2 fruit fly cellular contexts compared by ENCODE assay signal in genomic region chr3L:13864568-13864967, dm6.
TF ChIP-seq lines count a peak whose summit lies in the region.

No protein-coding gene starts in this region.

- no peak for TF ChIP-seq CTCF in whole organism, embryonic (GFP tag; optimal IDR thresholded peaks at IDR 0.05; lab: Kevin White, UChicago)

TF ChIP-seq in whole organism, embryonic, 481 proteins besides CTCF, POLR2A, EP300 and RAD21:
- no peak for TF ChIP-seq kni (GFP tag; optimal IDR thresholded peaks at IDR 0.05; lab: Kevin White, UChicago)
- peak; percentile 86 for TF ChIP-seq Ets65A (GFP tag; lab: Kevin White, UChicago)
- TF ChIP-seq hbn (GFP tag; IDR thresholded peaks at IDR 0.05; lab: Robert Waterston, UW; ENCODE audit: partially characterized antibody), result no peak
- no peak for TF ChIP-seq Med (GFP tag; lab: Kevin White, UChicago)
- TF ChIP-seq CG15073 (GFP tag; optimal IDR thresholded peaks at IDR 0.05; lab: Kevin White, UChicago), result no peak
- no peak for TF ChIP-seq p53 (GFP tag; optimal IDR thresholded peaks at IDR 0.05; lab: Kevin White, UChicago)
- TF ChIP-seq CG12219 (GFP tag; optimal IDR thresholded peaks at IDR 0.05; lab: Kevin White, UChicago), result no peak
- peak; percentile 48 for TF ChIP-seq sens (GFP tag; lab: Kevin White, UChicago)
- no peak for TF ChIP-seq slou (GFP tag; optimal IDR thresholded peaks at IDR 0.05; lab: Kevin White, UChicago)
- no peak for TF ChIP-seq CG1602 (GFP tag; optimal IDR thresholded peaks at IDR 0.05; lab: Kevin White, UChicago)
- TF ChIP-seq CG12299 (tag; optimal IDR thresholded peaks at IDR 0.05; lab: Kevin White, UChicago), result no peak
- TF ChIP-seq Ptx1 (GFP tag; IDR thresholded peaks at IDR 0.05; lab: Robert Waterston, UW), result no peak
- no peak for TF ChIP-seq CG32532 (GFP tag; IDR thresholded peaks at IDR 0.05; lab: Robert Waterston, UW)
TF ChIP-seq in whole organism, embryonic: peak in this region for 2.

TF ChIP-seq in whole organism, wandering third instar larva, 38 proteins besides CTCF, POLR2A, EP300 and RAD21:
- TF ChIP-seq HLH106 (tag; optimal IDR thresholded peaks at IDR 0.05; lab: Kevin White, UChicago) (no peak), N (GFP tag; optimal IDR thresholded peaks at IDR 0.05; lab: Kevin White, UChicago) (no peak), Abd-B (GFP tag; optimal IDR thresholded peaks at IDR 0.05; lab: Kevin White, UChicago) (no peak), Rel (GFP tag; optimal IDR thresholded peaks at IDR 0.05; lab: Kevin White, UChicago) (no peak), Rel (tag; optimal IDR thresholded peaks at IDR 0.05; lab: Kevin White, UChicago) (peak; percentile 52), Dfd (GFP tag; optimal IDR thresholded peaks at IDR 0.05; lab: Kevin White, UChicago) (no peak), OdsH (GFP tag; optimal IDR thresholded peaks at IDR 0.05; lab: Kevin White, UChicago) (no peak), Myc (optimal IDR thresholded peaks at IDR 0.05; lab: Kevin White, UChicago) (no peak), psq (GFP tag; optimal IDR thresholded peaks at IDR 0.05; lab: Kevin White, UChicago) (no peak)
TF ChIP-seq in whole organism, wandering third instar larva: peak in this region for 1.
